Worm (Caenorhabditis elegans): ENCODE data around the gene Y55B1AR.2.

The Y55B1AR.2 gene

DNA sequence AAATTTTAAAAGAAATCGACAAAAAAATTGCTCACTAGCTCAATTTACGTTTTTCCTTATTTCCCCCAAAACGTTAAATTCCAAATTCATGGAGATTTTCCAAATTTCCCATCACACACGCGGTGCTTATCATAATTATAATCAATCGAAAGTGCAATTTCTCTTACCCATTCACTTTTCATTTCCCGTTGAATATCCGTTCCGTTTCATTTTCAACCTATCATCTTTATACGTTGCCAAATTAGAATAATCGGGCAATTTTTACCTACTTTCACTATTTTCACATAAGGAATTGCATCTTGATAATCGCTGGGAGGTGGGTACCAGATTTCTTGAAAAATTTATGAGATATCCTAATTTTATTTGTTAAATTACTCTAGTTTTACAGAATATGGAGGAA is 29.8 kb downstream of the Y55B1AR.2 start:
- TF ChIP-seq blmp-1 (tag; optimal IDR thresholded peaks at IDR 0.05) (peak; percentile 85), hpl-2 (GFP tag; optimal IDR thresholded peaks at IDR 0.05) (no peak), nhr-71 (tag; optimal IDR thresholded peaks at IDR 0.05) (no peak), hlh-4 (tag; optimal IDR thresholded peaks at IDR 0.05) (no peak), unc-98 (GFP tag; IDR thresholded peaks at IDR 0.05) (no peak), zag-1 (tag; optimal IDR thresholded peaks at IDR 0.05) (no peak)

DNA sequence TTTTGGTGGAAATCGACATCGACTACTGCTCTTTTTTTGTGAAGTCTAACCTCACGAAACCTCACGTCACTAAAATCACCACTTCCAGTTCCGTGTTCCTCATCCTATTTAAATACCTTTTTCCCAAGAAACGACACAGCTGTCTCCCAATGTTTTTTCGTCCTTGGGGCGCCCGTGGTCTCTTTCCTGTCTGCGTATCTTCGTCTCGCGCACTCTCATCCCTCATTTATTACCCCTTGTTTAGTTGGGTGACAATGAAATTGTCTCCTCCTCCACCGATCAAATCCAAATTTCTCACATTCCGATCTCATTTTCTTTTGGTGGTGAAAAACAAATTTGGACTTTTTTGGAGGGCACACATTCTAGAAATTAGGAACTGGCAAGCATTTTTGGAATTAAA is 33.8 kb downstream of the Y55B1AR.2 start:
- TF ChIP-seq dpl-1 (GFP tag; optimal IDR thresholded peaks at IDR 0.05) (no peak), nhr-20 (tag; optimal IDR thresholded peaks at IDR 0.05) (peak; percentile 8), ztf-4 (tag; optimal IDR thresholded peaks at IDR 0.05) (no peak), ztf-11 (tag; optimal IDR thresholded peaks at IDR 0.05) (no peak), Y116A8C.19 (tag; optimal IDR thresholded peaks at IDR 0.05; ENCODE audit: borderline replicate concordance) (no peak), efl-3 (GFP tag; optimal IDR thresholded peaks at IDR 0.05) (no peak), lin-35 (GFP tag; optimal IDR thresholded peaks at IDR 0.05) (no peak), pqm-1 (tag; optimal IDR thresholded peaks at IDR 0.05) (no peak), unc-30 (tag; optimal IDR thresholded peaks at IDR 0.05) (no peak), fos-1 (tag; optimal IDR thresholded peaks at IDR 0.05) (no peak), nhr-71 (tag; optimal IDR thresholded peaks at IDR 0.05) (peak; percentile 1), egl-27 (tag; optimal IDR thresholded peaks at IDR 0.05) (no peak), nhr-28 (tag; optimal IDR thresholded peaks at IDR 0.05) (no peak), snu-23 (GFP tag; optimal IDR thresholded peaks at IDR 0.05) (peak; percentile 41), mdl-1 (tag; optimal IDR thresholded peaks at IDR 0.05) (peak in 1 of 2 experiments; percentile 26), nhr-237 (tag; optimal IDR thresholded peaks at IDR 0.05) (no peak), aha-1 (tag; optimal IDR thresholded peaks at IDR 0.05) (no peak), unc-130 (tag; optimal IDR thresholded peaks at IDR 0.05) (no peak), nhr-77 (tag; optimal IDR thresholded peaks at IDR 0.05) (no peak), lin-13 (GFP tag; optimal IDR thresholded peaks at IDR 0.05) (no peak), hlh-4 (tag; optimal IDR thresholded peaks at IDR 0.05) (no peak), sup-37 (GFP tag; optimal IDR thresholded peaks at IDR 0.05) (no peak), elt-3 (tag; optimal IDR thresholded peaks at IDR 0.05) (peak in 1 of 6 experiments; percentile 10), elt-2 (tag; optimal IDR thresholded peaks at IDR 0.05) (no peak), grh-1 (GFP tag; IDR thresholded peaks at IDR 0.05) (no peak), irx-1 (tag; optimal IDR thresholded peaks at IDR 0.05) (no peak), snpc-4 (tag; optimal IDR thresholded peaks at IDR 0.05) (no peak), nhr-76 (tag; optimal IDR thresholded peaks at IDR 0.05) (no peak), ceh-90 (tag; optimal IDR thresholded peaks at IDR 0.05) (no peak), lsy-2 (tag; optimal IDR thresholded peaks at IDR 0.05) (peak in 1 of 2 experiments; percentile 22), dsc-1 (tag; optimal IDR thresholded peaks at IDR 0.05) (no peak), zag-1 (tag; optimal IDR thresholded peaks at IDR 0.05) (no peak), blmp-1 (tag; optimal IDR thresholded peaks at IDR 0.05) (peak; percentile 83), unc-86 (tag; optimal IDR thresholded peaks at IDR 0.05) (no peak), egl-13 (tag; optimal IDR thresholded peaks at IDR 0.05) (no peak), mep-1 (tag; optimal IDR thresholded peaks at IDR 0.05) (peak; percentile 51), ceh-82 (tag; optimal IDR thresholded peaks at IDR 0.05) (no peak), nhr-84 (tag; optimal IDR thresholded peaks at IDR 0.05) (no peak), sox-4 (tag; optimal IDR thresholded peaks at IDR 0.05) (no peak), lin-14 (GFP tag; optimal IDR thresholded peaks at IDR 0.05) (peak; percentile 76), nhr-85 (tag) (peak; percentile 88), C16A3.4 (tag; optimal IDR thresholded peaks at IDR 0.05) (no peak)

All from whole organism, L1 larva.